Fruit fly (Drosophila melanogaster) whole organism, prepupa: ENCODE measurements around the gene Dhc93AB.

Experiments
- CG11762 ChIP-seq: fragments of 200-800 bp; sonication (Bioruptor generic); optimal IDR thresholded peaks from 3 replicates; lab custom pipeline; 2016; ENCODE audit warnings: missing biosample characterization, missing genetic modification characterization; ENCODE audit not compliant: insufficient read depth
- CG3032 ChIP-seq: fragments of 200-800 bp; optimal IDR thresholded peaks from 2 replicates; lab custom pipeline; 2019; ENCODE audit warnings: missing biosample characterization, mild to moderate bottlenecking, missing genetic modification characterization, moderate library complexity
- acj6 ChIP-seq: fragments of 200-800 bp; sonication (Bioruptor generic); optimal IDR thresholded peaks from 3 replicates; lab custom pipeline; 2016; ENCODE audit warnings: missing biosample characterization, missing genetic modification characterization

dm6 chr3R:21019073-21019472 lies 23.2 kb downstream of the Dhc93AB start:
- TF ChIP-seq CG3032 (tag; lab: Kevin White, UChicago) (no peak), CG11762 (GFP tag; lab: Kevin White, UChicago) (no peak), acj6 (GFP tag; lab: Kevin White, UChicago) (no peak)
